Worm (Caenorhabditis elegans) whole organism, L3 larva: ENCODE measurements around the gene pud-4.

Experiments
- elt-2 ChIP-seq: sonication (generic microtip); optimal IDR thresholded peaks from 2 replicates; lab custom pipeline; 2016; ENCODE audit warnings: missing genetic modification reagents, mild to moderate bottlenecking, missing genetic modification characterization, missing compliant biosample characterization
- lin-39 ChIP-seq: fragments of 150-350 bp; optimal IDR thresholded peaks from 2 replicates; lab custom pipeline; 2018; ENCODE audit warnings: missing biosample characterization, missing genetic modification reagents, missing genetic modification characterization
- nhr-23 ChIP-seq: fragments of 150-350 bp; optimal IDR thresholded peaks from 2 replicates; lab custom pipeline; 2014; ENCODE audit warnings: missing biosample characterization, missing genetic modification reagents, missing genetic modification characterization
- nhr-237 ChIP-seq: fragments of 150-350 bp; optimal IDR thresholded peaks from 2 replicates; lab custom pipeline; 2014; ENCODE audit warnings: missing biosample characterization, missing genetic modification characterization
- unc-62 ChIP-seq: fragments of 150-350 bp; sonication (generic microtip); optimal IDR thresholded peaks from 4 replicates; lab custom pipeline; 2014; ENCODE audit warnings: missing biosample characterization, missing genetic modification reagents, missing genetic modification characterization
- ztf-11 ChIP-seq: fragments of 150-350 bp; optimal IDR thresholded peaks from 2 replicates; lab custom pipeline; 2014; ENCODE audit warnings: missing biosample characterization, missing genetic modification characterization

DNA sequence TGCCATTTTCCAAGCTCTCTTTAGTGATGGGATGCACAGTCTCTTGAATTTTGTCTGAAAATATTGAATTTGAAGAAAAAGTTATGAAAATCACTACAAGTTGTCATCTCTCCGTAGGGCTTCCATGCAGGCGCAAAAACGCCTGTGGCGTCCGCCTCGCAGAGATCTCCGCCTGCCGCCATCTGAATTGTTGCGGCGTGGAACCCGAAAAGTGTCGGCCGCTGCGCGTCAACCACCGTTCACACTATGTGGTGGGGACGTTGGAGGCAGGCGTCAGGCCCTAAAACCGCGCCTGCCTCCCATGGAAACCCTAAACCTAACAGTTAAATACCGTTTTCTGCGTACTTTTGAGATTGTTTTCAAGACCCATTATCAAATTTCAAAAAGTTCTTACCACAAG lies 15.6 kb downstream of the pud-4 start:
- TF ChIP-seq unc-62 (GFP tag; lab: Kevin White, UChicago), result no peak
- TF ChIP-seq nhr-237, result no peak
- no peak for TF ChIP-seq lin-39 (tag; lab: Kevin White, UChicago)
- TF ChIP-seq nhr-23 (tag; lab: Kevin White, UChicago), result no peak
- no peak for TF ChIP-seq ztf-11 (tag; lab: Kevin White, UChicago)
- TF ChIP-seq elt-2 (tag; lab: Kevin White, UChicago), result no peak
